Fruit fly (Drosophila melanogaster) whole organism, embryonic: ENCODE measurements around the gene CG12398.

Experiments
- Bdp1 ChIP-seq: fragments of 200-800 bp; sonication (Bioruptor generic); optimal IDR thresholded peaks from 3 replicates; lab custom pipeline; 2016; ENCODE audit warnings: missing biosample characterization, missing genetic modification characterization
- CG11723 ChIP-seq: fragments of 200-800 bp; sonication (Bioruptor generic); optimal IDR thresholded peaks from 2 replicates; lab custom pipeline; 2017; ENCODE audit warnings: missing biosample characterization, mild to moderate bottlenecking, missing genetic modification characterization
- CG12299 ChIP-seq: fragments of 200-800 bp; sonication (Bioruptor generic); optimal IDR thresholded peaks from 2 replicates; lab custom pipeline; 2018; ENCODE audit warnings: missing biosample characterization, mild to moderate bottlenecking, missing genetic modification characterization
- CG13424 ChIP-seq: fragments of 200-800 bp; sonication (Bioruptor generic); optimal IDR thresholded peaks from 2 replicates; lab custom pipeline; 2019; ENCODE audit warnings: missing biosample characterization, mild to moderate bottlenecking, missing genetic modification characterization, moderate library complexity
- CG1647 ChIP-seq: fragments of 200-800 bp; sonication (Bioruptor generic); optimal IDR thresholded peaks from 3 replicates; lab custom pipeline; 2016; ENCODE audit warnings: missing biosample characterization, missing genetic modification characterization
- CG17568 ChIP-seq: fragments of 200-800 bp; sonication (Bioruptor generic); optimal IDR thresholded peaks from 2 replicates; lab custom pipeline; 2018; ENCODE audit warnings: missing biosample characterization, mild to moderate bottlenecking, missing genetic modification characterization, moderate library complexity
- CG1832 ChIP-seq: fragments of 200-800 bp; sonication (Bioruptor generic); optimal IDR thresholded peaks from 2 replicates; lab custom pipeline; 2017; ENCODE audit warnings: missing biosample characterization, mild to moderate bottlenecking, missing genetic modification characterization, inconsistent platforms
- CG2678 ChIP-seq: fragments of 200-800 bp; sonication (Bioruptor generic); optimal IDR thresholded peaks from 3 replicates; lab custom pipeline; 2019; ENCODE audit warnings: missing biosample characterization, mild to moderate bottlenecking, missing genetic modification characterization, moderate library complexity
- CG30431 ChIP-seq: fragments of 200-800 bp; sonication (Bioruptor generic); optimal IDR thresholded peaks from 2 replicates; lab custom pipeline; 2017; ENCODE audit warnings: missing biosample characterization, missing genetic modification characterization
- CG32772 ChIP-seq: fragments of 200-800 bp; sonication (Bioruptor generic); IDR thresholded peaks from 2 replicates; pipeline ENCODE4 v1.3.6; 2022; ENCODE audit warnings: missing biosample characterization, missing genetic modification characterization
- CG42726 ChIP-seq: fragments of 200-800 bp; sonication (Bioruptor generic); IDR thresholded peaks from 2 replicates; pipeline ENCODE4 v1.3.6; 2022; ENCODE audit warnings: missing biosample characterization, missing genetic modification characterization; ENCODE audit not compliant: partially characterized antibody
- CG6689 ChIP-seq: fragments of 200-800 bp; sonication (Bioruptor generic); IDR thresholded peaks from 2 replicates; pipeline ENCODE4 v1.3.6; 2022; ENCODE audit warnings: missing biosample characterization, missing genetic modification characterization
- CG7357 ChIP-seq: fragments of 200-800 bp; sonication (Bioruptor generic); IDR thresholded peaks from 3 replicates; pipeline ENCODE4 v1.3.6; 2022; ENCODE audit warnings: missing biosample characterization, missing genetic modification characterization
- CG9797 ChIP-seq: fragments of 200-800 bp; sonication (Bioruptor generic); optimal IDR thresholded peaks from 3 replicates; lab custom pipeline; 2018; ENCODE audit warnings: missing biosample characterization, mild to moderate bottlenecking, missing genetic modification characterization
- CG9932 ChIP-seq: fragments of 200-800 bp; sonication (Bioruptor generic); IDR thresholded peaks from 2 replicates; pipeline ENCODE4 v1.3.6; 2022; ENCODE audit warnings: missing biosample characterization, missing genetic modification characterization
- Chrac-16 ChIP-seq: fragments of 200-800 bp; sonication (Bioruptor generic); optimal IDR thresholded peaks from 3 replicates; lab custom pipeline; 2016; ENCODE audit warnings: missing biosample characterization, missing genetic modification characterization
- D19A ChIP-seq: fragments of 200-800 bp; optimal IDR thresholded peaks from 3 replicates; lab custom pipeline; 2019; ENCODE audit warnings: missing biosample characterization, mild to moderate bottlenecking, missing genetic modification characterization, moderate library complexity
- Lhr ChIP-seq: fragments of 200-800 bp; sonication (Bioruptor generic); optimal IDR thresholded peaks from 3 replicates; lab custom pipeline; 2017; ENCODE audit warnings: mild to moderate bottlenecking, missing biosample characterization, missing genetic modification reagents, missing genetic modification characterization
- Lim3 ChIP-seq: fragments of 200-800 bp; sonication (Bioruptor generic); IDR thresholded peaks from 2 replicates; pipeline ENCODE4 v1.3.6; 2022; ENCODE audit warnings: missing biosample characterization, missing genetic modification characterization
- Opbp ChIP-seq: fragments of 200-800 bp; sonication (Bioruptor generic); IDR thresholded peaks from 3 replicates; pipeline ENCODE4 v1.3.6; 2022; ENCODE audit warnings: missing biosample characterization, missing genetic modification characterization; ENCODE audit not compliant: partially characterized antibody
- Rfx ChIP-seq: fragments of 200-800 bp; sonication (Bioruptor generic); IDR thresholded peaks from 2 replicates; pipeline ENCODE4 v1.3.6; 2022; ENCODE audit warnings: missing biosample characterization, missing genetic modification characterization
- Sry-δ ChIP-seq: fragments of 200-800 bp; sonication (Bioruptor generic); optimal IDR thresholded peaks from 2 replicates; lab custom pipeline; 2016; ENCODE audit warnings: missing biosample characterization, missing genetic modification characterization
- Tbp ChIP-seq: fragments of >200 bp; optimal IDR thresholded peaks from 2 replicates; lab custom pipeline; 2018; ENCODE audit warnings: missing biosample characterization, missing genetic modification characterization
- ase ChIP-seq: fragments of 200-800 bp; sonication (Bioruptor generic); IDR thresholded peaks from 3 replicates; pipeline ENCODE4 v1.3.6; 2022; ENCODE audit warnings: missing biosample characterization, missing genetic modification characterization
- cato ChIP-seq: fragments of 200-800 bp; sonication (Bioruptor generic); optimal IDR thresholded peaks from 2 replicates; lab custom pipeline; 2016; ENCODE audit warnings: missing biosample characterization, missing genetic modification characterization, borderline replicate concordance
- chm ChIP-seq: fragments of 200-800 bp; sonication (Bioruptor generic); IDR thresholded peaks from 2 replicates; pipeline ENCODE4 v1.3.6; 2022; ENCODE audit warnings: missing biosample characterization, missing genetic modification characterization
- chn ChIP-seq: fragments of 200-800 bp; sonication (Bioruptor generic); optimal IDR thresholded peaks from 2 replicates; lab custom pipeline; 2016; ENCODE audit warnings: missing biosample characterization, missing genetic modification characterization
- crol ChIP-seq: fragments of 200-800 bp; sonication (Bioruptor generic); IDR thresholded peaks from 2 replicates; pipeline ENCODE4 v1.3.6; 2022; ENCODE audit warnings: missing biosample characterization, missing genetic modification characterization
- dm ChIP-seq: fragments of 200-800 bp; sonication (Bioruptor generic); optimal IDR thresholded peaks from 3 replicates; lab custom pipeline; 2016; ENCODE audit warnings: missing biosample characterization, missing genetic modification characterization
- dmrt99B ChIP-seq: fragments of 200-800 bp; sonication (Bioruptor generic); optimal IDR thresholded peaks from 2 replicates; lab custom pipeline; 2018; ENCODE audit warnings: missing biosample characterization, mild to moderate bottlenecking, missing genetic modification characterization, moderate library complexity
- dpn ChIP-seq, 2 experiments: fragments of 200-800 bp; sonication (Bioruptor generic); optimal IDR thresholded peaks; 3 replicates each; lab custom pipeline; 2016; ENCODE audit warnings: missing biosample characterization in 2 of 2, missing genetic modification characterization in 2 of 2
- fu2 ChIP-seq: fragments of 200-800 bp; sonication (Bioruptor generic); optimal IDR thresholded peaks from 2 replicates; lab custom pipeline; 2016; ENCODE audit warnings: missing biosample characterization, missing genetic modification characterization
- gce ChIP-seq: fragments of 200-800 bp; sonication (Bioruptor generic); IDR thresholded peaks from 3 replicates; pipeline ENCODE4 v1.3.6; 2022; ENCODE audit warnings: missing biosample characterization, missing genetic modification characterization
- grn ChIP-seq: fragments of 200-800 bp; sonication (Bioruptor generic); optimal IDR thresholded peaks from 3 replicates; lab custom pipeline; 2017; ENCODE audit warnings: missing biosample characterization, missing genetic modification characterization
- gt ChIP-seq: fragments of 200-800 bp; sonication (Bioruptor generic); IDR thresholded peaks from 2 replicates; pipeline ENCODE4 v1.3.6; 2022; ENCODE audit warnings: missing biosample characterization, missing genetic modification characterization
- ham ChIP-seq: fragments of 200-800 bp; sonication (Bioruptor generic); IDR thresholded peaks from 2 replicates; pipeline ENCODE4 v1.3.6; 2022; ENCODE audit warnings: missing biosample characterization, missing genetic modification characterization
- her ChIP-seq: fragments of 200-800 bp; sonication (Bioruptor generic); optimal IDR thresholded peaks from 2 replicates; lab custom pipeline; 2016; ENCODE audit warnings: missing biosample characterization, missing genetic modification characterization
- insv ChIP-seq, 2 experiments: fragments of 200-800 bp; sonication (Bioruptor generic); optimal IDR thresholded peaks; 3 replicates each; lab custom pipeline; 2016 to 2018; ENCODE audit warnings: missing biosample characterization in 2 of 2, missing genetic modification characterization in 2 of 2
- kay ChIP-seq: fragments of 200-800 bp; sonication (Bioruptor generic); optimal IDR thresholded peaks from 2 replicates; lab custom pipeline; 2016; ENCODE audit warnings: missing biosample characterization, missing genetic modification characterization
- nau ChIP-seq: fragments of 200-800 bp; sonication (Bioruptor generic); optimal IDR thresholded peaks from 3 replicates; lab custom pipeline; 2017; ENCODE audit warnings: missing biosample characterization, mild to moderate bottlenecking, missing genetic modification characterization, missing genetic modification reagents
- p53 ChIP-seq: fragments of 200-800 bp; sonication (Bioruptor generic); optimal IDR thresholded peaks from 2 replicates; lab custom pipeline; 2016; ENCODE audit warnings: missing biosample characterization, missing genetic modification characterization
- sisA ChIP-seq: fragments of 200-800 bp; sonication (Bioruptor generic); IDR thresholded peaks from 2 replicates; pipeline ENCODE4 v1.3.6; 2022; ENCODE audit warnings: missing biosample characterization, missing genetic modification characterization
- slp2 ChIP-seq: fragments of 200-800 bp; sonication (Bioruptor generic); optimal IDR thresholded peaks from 2 replicates; lab custom pipeline; 2016; ENCODE audit warnings: missing biosample characterization, missing genetic modification characterization
- sr ChIP-seq: fragments of 200-800 bp; sonication (Bioruptor generic); IDR thresholded peaks from 3 replicates; pipeline ENCODE4 v1.3.6; 2022; ENCODE audit warnings: missing biosample characterization, missing genetic modification characterization
- tgo ChIP-seq: fragments of 200-800 bp; sonication (Bioruptor generic); IDR thresholded peaks from 3 replicates; pipeline ENCODE4 v1.3.6; 2022; ENCODE audit warnings: missing biosample characterization, missing genetic modification characterization
- tna ChIP-seq: fragments of 200-800 bp; sonication (Bioruptor generic); IDR thresholded peaks from 2 replicates; pipeline ENCODE4 v1.3.6; 2022; ENCODE audit warnings: missing biosample characterization, missing genetic modification characterization; ENCODE audit not compliant: partially characterized antibody
- zen ChIP-seq: fragments of 200-800 bp; sonication (Bioruptor generic); optimal IDR thresholded peaks from 3 replicates; lab custom pipeline; 2018; ENCODE audit warnings: missing biosample characterization, mild to moderate bottlenecking, missing genetic modification characterization, moderate library complexity
- zfh1 ChIP-seq: fragments of 200-800 bp; sonication (Bioruptor generic); IDR thresholded peaks from 3 replicates; pipeline ENCODE4 v1.3.6; 2022; ENCODE audit warnings: missing biosample characterization, missing genetic modification characterization

The CG12398 gene

DNA sequence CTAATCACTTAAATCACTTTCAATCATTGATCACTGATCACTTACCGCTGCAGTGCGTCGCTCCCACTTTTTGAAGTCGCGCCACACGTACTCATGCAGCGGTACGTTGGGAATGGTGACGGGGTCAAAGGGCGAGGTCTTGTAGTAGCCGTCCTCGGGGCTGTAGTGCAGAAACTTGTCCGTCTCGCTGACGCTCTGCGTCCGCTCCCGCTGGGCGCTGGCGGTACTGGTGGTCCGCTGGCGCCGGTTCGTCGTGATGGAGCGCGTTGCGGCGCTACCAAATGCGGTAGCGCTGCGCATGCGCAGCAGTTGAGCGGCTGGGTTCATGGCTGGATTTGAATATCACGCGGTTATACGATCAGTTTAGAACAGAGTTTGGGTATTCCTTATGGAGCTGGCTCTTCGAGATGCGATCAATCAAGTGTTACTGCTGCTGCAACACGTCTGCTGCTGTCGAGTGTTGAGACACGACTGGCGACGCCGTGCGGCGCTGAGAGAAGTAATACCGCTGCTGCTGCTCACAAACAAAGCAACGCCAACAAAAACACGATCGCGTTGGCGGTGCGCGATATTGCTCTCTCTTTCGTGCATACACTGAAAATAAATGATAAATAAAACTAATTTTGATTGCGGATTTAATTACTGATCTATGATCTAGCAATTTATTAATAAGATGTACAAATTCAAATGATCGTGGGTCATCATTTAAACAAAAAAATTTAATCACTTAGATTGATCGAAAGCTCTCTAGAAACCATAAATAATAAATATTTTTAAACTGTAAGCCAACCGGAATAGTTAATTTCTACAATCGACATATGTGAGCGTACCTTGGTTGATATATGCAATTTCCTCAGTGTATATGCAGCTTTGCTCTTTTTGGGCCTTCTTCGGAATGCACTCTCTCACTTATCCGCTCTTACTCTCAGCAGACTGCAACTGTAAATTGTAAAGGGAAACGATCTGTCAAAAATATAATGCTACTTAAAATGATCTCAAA, 37.0 kb upstream of the CG12398 start (continued):
- TF ChIP-seq CG6689 (GFP tag; lab: Robert Waterston, UW) = peak; percentile 93
- TF ChIP-seq Sry-δ = peak; percentile 30
- no peak for TF ChIP-seq CG42726 (GFP tag; lab: Robert Waterston, UW)
- peak; percentile 92 for TF ChIP-seq CG30431 (GFP tag; lab: Kevin White, UChicago)
- TF ChIP-seq tgo (GFP tag; lab: Robert Waterston, UW) = peak; percentile 89
- peak; percentile 97 for TF ChIP-seq CG13424
- TF ChIP-seq CG32772 (GFP tag; lab: Robert Waterston, UW) = peak; percentile 90
- TF ChIP-seq CG9932 = peak; percentile 42; the same call in 1 of the 2 replicates
- peak; percentile 89 for TF ChIP-seq cato (GFP tag; lab: Kevin White, UChicago)
- peak; percentile 76 for TF ChIP-seq Rfx (GFP tag; lab: Robert Waterston, UW)
- peak; percentile 58; the same call in 1 of the 3 replicates for TF ChIP-seq Opbp (GFP tag; lab: Robert Waterston, UW)
- TF ChIP-seq fu2 (GFP tag; lab: Kevin White, UChicago) = peak; percentile 28
- peak; percentile 74 for TF ChIP-seq Lim3 (GFP tag; lab: Robert Waterston, UW)
- TF ChIP-seq CG2678 (tag; lab: Kevin White, UChicago) = peak; percentile 98
- TF ChIP-seq tna (GFP tag; lab: Robert Waterston, UW) = 0 out of 2 replicates have a peak, but pooled peaks have one; percentile 34
- peak; percentile 42 for TF ChIP-seq CG1832
- TF ChIP-seq chn = peak; percentile 91
- peak; percentile 74; the same call in 2 of the 3 replicates for TF ChIP-seq ase (GFP tag; lab: Robert Waterston, UW)
- peak; percentile 80 for TF ChIP-seq slp2 (GFP tag; lab: Kevin White, UChicago)
- TF ChIP-seq sr (GFP tag; lab: Robert Waterston, UW) = peak; percentile 80; the same call in 2 of the 3 replicates
- peak; percentile 95 for TF ChIP-seq D19A (tag; lab: Kevin White, UChicago)
- peak; percentile 58 for TF ChIP-seq her
- TF ChIP-seq Lhr (GFP tag; lab: Kevin White, UChicago) = peak; percentile 92
- peak; percentile 29 for TF ChIP-seq p53 (GFP tag; lab: Kevin White, UChicago)
- TF ChIP-seq Tbp (GFP tag; lab: Kevin White, UChicago) = no peak
- TF ChIP-seq insv (GFP tag; optimal IDR thresholded peaks at IDR 0.05; lab: Kevin White, UChicago) = peak in 1 of 2 experiments; percentile 61
- TF ChIP-seq ham (GFP tag; lab: Robert Waterston, UW) = peak; percentile 55; the same call in 1 of the 2 replicates
- peak; percentile 92 for TF ChIP-seq Chrac-16 (GFP tag; lab: Kevin White, UChicago)
- peak; percentile 81 to 89 for TF ChIP-seq dpn (GFP tag; optimal IDR thresholded peaks at IDR 0.05; lab: Kevin White, UChicago)
- TF ChIP-seq chm (GFP tag; lab: Robert Waterston, UW) = peak; percentile 43
- peak; percentile 91 for TF ChIP-seq CG11723 (GFP tag; lab: Kevin White, UChicago)
- peak; percentile 59 for TF ChIP-seq CG1647 (GFP tag; lab: Kevin White, UChicago)
- peak; percentile 94 for TF ChIP-seq zfh1
- peak; percentile 24; the same call in 1 of the 2 replicates for TF ChIP-seq crol
- peak; percentile 59 for TF ChIP-seq Bdp1 (GFP tag; lab: Kevin White, UChicago)
- peak; percentile 74 for TF ChIP-seq gce (GFP tag; lab: Robert Waterston, UW)
- TF ChIP-seq dm (GFP tag; lab: Kevin White, UChicago) = peak; percentile 35
- peak; percentile 85 for TF ChIP-seq CG7357 (GFP tag; lab: Robert Waterston, UW)
- peak; percentile 74 for TF ChIP-seq gt (GFP tag; lab: Robert Waterston, UW)
- peak; percentile 88 for TF ChIP-seq sisA (GFP tag; lab: Robert Waterston, UW)
- peak; percentile 16 for TF ChIP-seq grn (GFP tag; lab: Kevin White, UChicago)
- TF ChIP-seq CG12299 (tag; lab: Kevin White, UChicago) = peak; percentile 85
- peak; percentile 77 for TF ChIP-seq kay
- TF ChIP-seq zen (tag; lab: Kevin White, UChicago) = peak; percentile 97
- TF ChIP-seq CG9797 (GFP tag; lab: Kevin White, UChicago) = peak; percentile 32
- TF ChIP-seq CG17568 (GFP tag; lab: Kevin White, UChicago) = peak; percentile 89
- TF ChIP-seq nau (GFP tag; lab: Kevin White, UChicago) = peak; percentile 89
- TF ChIP-seq dmrt99B = peak; percentile 97
